Worm (Caenorhabditis elegans) whole organism, late embryonic: Measurements from ENCODE around the gene gop-1.

Experiments
- C38D4.7 ChIP-seq: fragments of 200-800 bp; sonication (Bioruptor generic); optimal IDR thresholded peaks from 2 replicates; lab custom pipeline; 2018; ENCODE audit warnings: mild to moderate bottlenecking, missing genetic modification characterization, moderate library complexity, missing compliant biosample characterization
- F13H6.1 ChIP-seq: sonication (generic microtip); optimal IDR thresholded peaks from 2 replicates; lab custom pipeline; 2016; ENCODE audit warnings: missing genetic modification characterization, missing compliant biosample characterization
- K02D7.2 ChIP-seq: sonication (generic microtip); optimal IDR thresholded peaks from 2 replicates; lab custom pipeline; 2017; ENCODE audit warnings: mild to moderate bottlenecking, missing genetic modification characterization, missing compliant biosample characterization
- K09A11.1 ChIP-seq: sonication (generic microtip); optimal IDR thresholded peaks from 2 replicates; lab custom pipeline; 2017; ENCODE audit warnings: antibody characterized with exemption, mild to moderate bottlenecking, missing genetic modification characterization, missing compliant biosample characterization; ENCODE audit not compliant: insufficient read depth
- T23F11.4 ChIP-seq: fragments of 200-800 bp; sonication (Bioruptor generic); optimal IDR thresholded peaks from 2 replicates; lab custom pipeline; 2018; ENCODE audit warnings: mild to moderate bottlenecking, missing genetic modification characterization, missing compliant biosample characterization
- Y22D7AL.16 ChIP-seq: sonication (generic microtip); optimal IDR thresholded peaks from 2 replicates; lab custom pipeline; 2016; ENCODE audit warnings: missing genetic modification characterization, missing compliant biosample characterization
- ceh-18 ChIP-seq: sonication (generic microtip); optimal IDR thresholded peaks from 2 replicates; lab custom pipeline; 2016; ENCODE audit warnings: missing genetic modification characterization, missing compliant biosample characterization
- ceh-19 ChIP-seq: fragments of 200-800 bp; sonication (Bioruptor generic); optimal IDR thresholded peaks from 2 replicates; lab custom pipeline; 2018; ENCODE audit warnings: mild to moderate bottlenecking, missing genetic modification characterization, missing compliant biosample characterization
- ceh-2 ChIP-seq: sonication (generic microtip); optimal IDR thresholded peaks from 2 replicates; lab custom pipeline; 2016; ENCODE audit warnings: missing genotype, missing genetic modification characterization, missing compliant biosample characterization
- ceh-34 ChIP-seq: sonication (generic microtip); optimal IDR thresholded peaks from 2 replicates; lab custom pipeline; 2016; ENCODE audit warnings: mild to moderate bottlenecking, missing genetic modification characterization, missing compliant biosample characterization
- ceh-48 ChIP-seq: sonication (generic microtip); optimal IDR thresholded peaks from 2 replicates; lab custom pipeline; 2016; ENCODE audit warnings: missing genetic modification characterization, inconsistent platforms, missing compliant biosample characterization
- ceh-6 ChIP-seq: fragments of 200-800 bp; sonication (Bioruptor generic); optimal IDR thresholded peaks from 2 replicates; lab custom pipeline; 2018; ENCODE audit warnings: mild to moderate bottlenecking, missing genetic modification characterization, missing compliant biosample characterization
- che-1 ChIP-seq: sonication (generic microtip); optimal IDR thresholded peaks from 2 replicates; lab custom pipeline; 2016; ENCODE audit warnings: mild to moderate bottlenecking, missing genetic modification characterization, missing compliant biosample characterization
- dmd-4 ChIP-seq: sonication (generic microtip); optimal IDR thresholded peaks from 2 replicates; lab custom pipeline; 2016; ENCODE audit warnings: borderline replicate concordance, missing genetic modification characterization, missing compliant biosample characterization
- dve-1 ChIP-seq: sonication (generic microtip); optimal IDR thresholded peaks from 2 replicates; lab custom pipeline; 2017; ENCODE audit warnings: antibody characterized with exemption, mild to moderate bottlenecking, missing genetic modification characterization, missing compliant biosample characterization
- ets-4 ChIP-seq: sonication (generic microtip); optimal IDR thresholded peaks from 2 replicates; lab custom pipeline; 2016; ENCODE audit warnings: missing genetic modification characterization, missing compliant biosample characterization
- eyg-1 ChIP-seq: sonication (generic microtip); optimal IDR thresholded peaks from 2 replicates; lab custom pipeline; 2016; ENCODE audit warnings: missing genotype, missing genetic modification characterization, missing compliant biosample characterization
- fkh-10 ChIP-seq: fragments of 150-350 bp; optimal IDR thresholded peaks from 2 replicates; lab custom pipeline; 2014; ENCODE audit warnings: missing biosample characterization, missing genetic modification reagents, missing genetic modification characterization
- fkh-6 ChIP-seq: sonication (generic microtip); optimal IDR thresholded peaks from 2 replicates; lab custom pipeline; 2016; ENCODE audit warnings: missing genetic modification characterization, missing compliant biosample characterization
- hlh-13 ChIP-seq: fragments of 200-800 bp; sonication (Bioruptor generic); optimal IDR thresholded peaks from 2 replicates; lab custom pipeline; 2018; ENCODE audit warnings: mild to moderate bottlenecking, missing genetic modification characterization, missing compliant biosample characterization
- hlh-15 ChIP-seq: sonication (generic microtip); optimal IDR thresholded peaks from 2 replicates; lab custom pipeline; 2016; ENCODE audit warnings: missing genetic modification characterization, missing compliant biosample characterization
- hlh-30 ChIP-seq: sonication (generic microtip); optimal IDR thresholded peaks from 2 replicates; lab custom pipeline; 2017; ENCODE audit warnings: antibody characterized with exemption, missing genetic modification characterization, missing compliant biosample characterization; ENCODE audit not compliant: insufficient read depth
- lim-6 ChIP-seq: sonication (generic microtip); optimal IDR thresholded peaks from 2 replicates; lab custom pipeline; 2016; ENCODE audit warnings: missing genetic modification characterization, missing compliant biosample characterization
- lin-11 ChIP-seq: fragments of 200-800 bp; sonication (Bioruptor generic); optimal IDR thresholded peaks from 2 replicates; lab custom pipeline; 2018; ENCODE audit warnings: mild to moderate bottlenecking, missing genetic modification characterization, missing compliant biosample characterization
- nhr-11 ChIP-seq: fragments of 150-350 bp; optimal IDR thresholded peaks from 2 replicates; lab custom pipeline; 2014; ENCODE audit warnings: missing biosample characterization, missing genetic modification characterization
- nhr-232 ChIP-seq: sonication (generic microtip); optimal IDR thresholded peaks from 2 replicates; lab custom pipeline; 2016; ENCODE audit warnings: missing genetic modification characterization, missing compliant biosample characterization
- npax-4 ChIP-seq: sonication (generic microtip); optimal IDR thresholded peaks from 2 replicates; lab custom pipeline; 2016; ENCODE audit warnings: missing genetic modification characterization, missing compliant biosample characterization
- pat-9 ChIP-seq: fragments of 200-800 bp; sonication (Bioruptor generic); optimal IDR thresholded peaks from 2 replicates; lab custom pipeline; 2018; ENCODE audit warnings: mild to moderate bottlenecking, missing genetic modification characterization, moderate library complexity, missing compliant biosample characterization
- pax-1 ChIP-seq: fragments of 150-350 bp; optimal IDR thresholded peaks from 2 replicates; lab custom pipeline; 2014; ENCODE audit warnings: missing biosample characterization, missing genetic modification characterization
- pha-2 ChIP-seq: sonication (generic microtip); optimal IDR thresholded peaks from 2 replicates; lab custom pipeline; 2017; ENCODE audit warnings: mild to moderate bottlenecking, missing genetic modification characterization, missing compliant biosample characterization
- pros-1 ChIP-seq: fragments of 150-350 bp; optimal IDR thresholded peaks from 2 replicates; lab custom pipeline; 2014; ENCODE audit warnings: missing biosample characterization, missing genetic modification reagents, missing genetic modification characterization
- ref-2 ChIP-seq: sonication (generic microtip); optimal IDR thresholded peaks from 2 replicates; lab custom pipeline; 2016; ENCODE audit warnings: missing genetic modification characterization, missing compliant biosample characterization
- rnt-1 ChIP-seq: sonication (generic microtip); optimal IDR thresholded peaks from 2 replicates; lab custom pipeline; 2016; ENCODE audit warnings: missing genetic modification characterization, missing compliant biosample characterization
- sdc-2 ChIP-seq: sonication (generic microtip); optimal IDR thresholded peaks from 2 replicates; lab custom pipeline; 2016; ENCODE audit warnings: missing genotype, missing genetic modification characterization, missing compliant biosample characterization
- sox-2 ChIP-seq: fragments of 200-800 bp; sonication (Bioruptor generic); IDR thresholded peaks from 2 replicates; pipeline ENCODE4 v1.3.6; 2022; ENCODE audit warnings: missing genetic modification reagents, missing genetic modification characterization, missing compliant biosample characterization
- syd-9 ChIP-seq: sonication (generic microtip); optimal IDR thresholded peaks from 2 replicates; lab custom pipeline; 2016; ENCODE audit warnings: mild to moderate bottlenecking, missing genetic modification characterization, moderate library complexity, missing compliant biosample characterization
- ttx-3 ChIP-seq: sonication (generic microtip); optimal IDR thresholded peaks from 2 replicates; lab custom pipeline; 2016; ENCODE audit warnings: missing genetic modification reagents, missing genetic modification characterization, missing compliant biosample characterization
- unc-3 ChIP-seq, 2 experiments: fragments of 200-800 bp in 1 of 2; sonication (Bioruptor generic) in 1 of 2; sonication (generic microtip) in 1 of 2; conservative IDR thresholded peaks in 1 of 2; optimal IDR thresholded peaks in 1 of 2; 2 replicates each; pipeline versions ENCODE4 v1.3.6 to Lab custom; 2016 to 2022; ENCODE audit warnings: missing compliant biosample characterization in 2 of 2, missing genetic modification characterization in 2 of 2, missing genetic modification reagents in 1 of 2
- unc-42 ChIP-seq: sonication (generic microtip); optimal IDR thresholded peaks from 2 replicates; lab custom pipeline; 2016; ENCODE audit warnings: missing genotype, missing genetic modification characterization, missing compliant biosample characterization
- unc-55 ChIP-seq: sonication (generic microtip); optimal IDR thresholded peaks from 2 replicates; lab custom pipeline; 2017; ENCODE audit warnings: missing biosample characterization, missing genetic modification reagents, missing genetic modification characterization
- unc-86 ChIP-seq: sonication (generic microtip); optimal IDR thresholded peaks from 2 replicates; lab custom pipeline; 2016; ENCODE audit warnings: missing genetic modification characterization, missing compliant biosample characterization

gop-1 gene

ce11 chrIII:5254108-5254507 is at the start of gene gop-1, which contains the start of gene sumv-1:
Gene gop-1, plus strand, starts transcription at chrIII:5254438.
Gene sumv-1, minus strand, starts transcription at chrIII:5254187.
- peak; percentile 19 for TF ChIP-seq unc-42 (tag; lab: Kevin White, UChicago)
- no peak for TF ChIP-seq K02D7.2 (tag; lab: Kevin White, UChicago)
- no peak for TF ChIP-seq K09A11.1 (tag; lab: Kevin White, UChicago)
- TF ChIP-seq che-1 = no peak
- TF ChIP-seq pros-1 (tag; lab: Kevin White, UChicago) = no peak
- no peak for TF ChIP-seq T23F11.4 (GFP tag; lab: Kevin White, UChicago)

ce11 chrIII:5206861-5207414 is 47.3 kb upstream of the gop-1 start, which contains the start of gene morc-1:
Gene morc-1, minus strand, starts transcription at chrIII:5206911.
- TF ChIP-seq ttx-3 (tag; lab: Kevin White, UChicago) (no peak), C38D4.7 (GFP tag; lab: Kevin White, UChicago) (peak; percentile 7)

- TF ChIP-seq pat-9 (tag; lab: Kevin White, UChicago) (no peak), hlh-15 (tag; lab: Kevin White, UChicago) (no peak), lim-6 (no peak), pax-1 (tag; lab: Kevin White, UChicago) (no peak), hlh-30 (tag; lab: Kevin White, UChicago) (no peak), fkh-10 (no peak), unc-42 (tag; lab: Kevin White, UChicago) (no peak), nhr-11 (tag; lab: Kevin White, UChicago) (no peak), npax-4 (no peak)
These were observed 45.2 kb upstream of the gop-1 start, which contains the start of gene syx-16 for ce11 chrIII:5208992-5209391. Gene syx-16, minus strand, starts transcription at chrIII:5209109.

- TF ChIP-seq unc-55 (GFP tag; lab: Kevin White, UChicago) (peak; percentile 12), ceh-48 (tag; lab: Kevin White, UChicago) (no peak)
These were observed 44.0 kb upstream of the gop-1 start for ce11 chrIII:5210269-5210668.

- TF ChIP-seq ceh-18 (tag; lab: Kevin White, UChicago) (peak; percentile 73), hlh-13 (GFP tag; lab: Kevin White, UChicago) (peak; percentile 25), che-1 (peak; percentile 69), lin-11 (peak; percentile 63), lim-6 (peak; percentile 33), fkh-6 (tag; lab: Kevin White, UChicago) (peak; percentile 62), ceh-34 (peak; percentile 73), nhr-232 (tag; lab: Kevin White, UChicago) (peak; percentile 65), eyg-1 (peak; percentile 46), syd-9 (tag; lab: Kevin White, UChicago) (peak; percentile 72), C38D4.7 (GFP tag; lab: Kevin White, UChicago) (peak; percentile 64), sox-2 (GFP tag; lab: Robert Waterston, UW) (peak; percentile 17; the same call in 1 of the 2 replicates), rnt-1 (tag; lab: Kevin White, UChicago) (peak; percentile 25), hlh-30 (tag; lab: Kevin White, UChicago) (peak; percentile 42), T23F11.4 (GFP tag; lab: Kevin White, UChicago) (peak; percentile 30), pha-2 (peak; percentile 70), ceh-6 (GFP tag; lab: Kevin White, UChicago) (peak; percentile 66), K02D7.2 (tag; lab: Kevin White, UChicago) (peak; percentile 52), F13H6.1 (peak; percentile 23), unc-86 (tag; lab: Kevin White, UChicago) (peak; percentile 45), Y22D7AL.16 (tag; lab: Kevin White, UChicago) (peak; percentile 65), pat-9 (tag; lab: Kevin White, UChicago) (peak; percentile 43), ceh-2 (tag; lab: Kevin White, UChicago) (peak; percentile 62), ets-4 (tag; lab: Kevin White, UChicago) (peak; percentile 68), sdc-2 (tag; lab: Kevin White, UChicago) (peak; percentile 49), ttx-3 (tag; lab: Kevin White, UChicago) (peak; percentile 3), dve-1 (tag; lab: Kevin White, UChicago) (peak; percentile 25), ref-2 (tag; lab: Kevin White, UChicago) (peak; percentile 83), unc-3 (GFP tag; conservative IDR thresholded peaks at IDR 0.05; lab: Robert Waterston, UW) (peak; percentile 61; the same call in 1 of the 2 replicates), unc-3 (tag; optimal IDR thresholded peaks at IDR 0.05; lab: Kevin White, UChicago) (peak; percentile 48), dmd-4 (tag; lab: Kevin White, UChicago) (peak; percentile 72), ceh-19 (peak; percentile 82)
These were observed 43.0 kb upstream of the gop-1 start for ce11 chrIII:5211137-5211648.
